Worm (Caenorhabditis elegans) whole organism, midembryonic: ENCODE data around the gene tofu-7.

ENCODE experiments used
- T22C8.4 ChIP-seq: fragments of 200-800 bp; sonication (Bioruptor generic); IDR thresholded peaks from 2 replicates; pipeline ENCODE4 v1.3.6; 2022; ENCODE audit warnings: missing genetic modification characterization, missing compliant biosample characterization
- cog-1 ChIP-seq: sonication (generic microtip); optimal IDR thresholded peaks from 2 replicates; lab custom pipeline; 2016; ENCODE audit warnings: missing genetic modification characterization, missing compliant biosample characterization
- flt-1 ChIP-seq: fragments of 200-800 bp; sonication (Bioruptor generic); IDR thresholded peaks from 2 replicates; pipeline ENCODE4 v1.3.6; 2022; ENCODE audit warnings: missing genetic modification characterization, missing compliant biosample characterization
- klf-2 ChIP-seq: fragments of 200-800 bp; sonication (Bioruptor generic); conservative IDR thresholded peaks from 2 replicates; pipeline ENCODE4 v1.3.6; 2022; ENCODE audit warnings: missing genetic modification reagents, missing genetic modification characterization, missing compliant biosample characterization
- med-1 ChIP-seq: sonication (generic microtip); optimal IDR thresholded peaks from 2 replicates; lab custom pipeline; 2017; ENCODE audit warnings: missing genetic modification characterization, mild to moderate bottlenecking, missing compliant biosample characterization, antibody characterized with exemption, missing genetic modification reagents; ENCODE audit not compliant: insufficient read depth
- ref-1 ChIP-seq: fragments of 200-800 bp; sonication (Bioruptor generic); conservative IDR thresholded peaks from 2 replicates; pipeline ENCODE4 v1.3.6; 2022; ENCODE audit warnings: missing genetic modification reagents, missing genetic modification characterization, missing compliant biosample characterization
- tab-1 ChIP-seq: fragments of 200-800 bp; sonication (Bioruptor generic); IDR thresholded peaks from 2 replicates; pipeline ENCODE4 v1.3.6; 2022; ENCODE audit warnings: missing genetic modification characterization, missing compliant biosample characterization
- ztf-23 ChIP-seq: fragments of 200-800 bp; sonication (Bioruptor generic); IDR thresholded peaks from 2 replicates; pipeline ENCODE4 v1.3.6; 2022; ENCODE audit warnings: missing genetic modification reagents, missing genetic modification characterization, missing compliant biosample characterization
- ztf-29 ChIP-seq: fragments of 200-800 bp; sonication (Bioruptor generic); IDR thresholded peaks from 2 replicates; pipeline ENCODE4 v1.3.6; 2022; ENCODE audit warnings: missing genetic modification reagents, missing genetic modification characterization, missing compliant biosample characterization

The tofu-7 gene

ce11 chrIII:7073801-7074386 is 10.9 kb downstream of the tofu-7 start, which contains the start of gene ZK418.5:
Gene ZK418.5, minus strand, starts transcription at chrIII:7073851.
- TF ChIP-seq ztf-29 (GFP tag; lab: Robert Waterston, UW) (no peak), tab-1 (no peak), ztf-23 (GFP tag; lab: Robert Waterston, UW) (no peak), klf-2 (no peak), T22C8.4 (GFP tag; lab: Robert Waterston, UW) (no peak)

- no peak for TF ChIP-seq ztf-29 (GFP tag; lab: Robert Waterston, UW)
- TF ChIP-seq klf-2, result no peak
Measured at ce11 chrIII:7072452-7072851, 12.4 kb downstream of the tofu-7 start, which contains the start of gene lin-37. Gene lin-37, minus strand, starts transcription at chrIII:7072552.

- no peak for TF ChIP-seq med-1 (GFP tag; lab: Kevin White, UChicago)
- no peak for TF ChIP-seq ztf-29 (GFP tag; lab: Robert Waterston, UW)
- no peak for TF ChIP-seq klf-2
- TF ChIP-seq ztf-23 (GFP tag; lab: Robert Waterston, UW), result no peak
- no peak for TF ChIP-seq cog-1 (tag; lab: Kevin White, UChicago)
- TF ChIP-seq tab-1, result no peak
- no peak for TF ChIP-seq T22C8.4 (GFP tag; lab: Robert Waterston, UW)
- TF ChIP-seq ref-1 (GFP tag; lab: Robert Waterston, UW), result no peak
- TF ChIP-seq flt-1 (GFP tag; lab: Robert Waterston, UW), result no peak
Measured at ce11 chrIII:7069981-7070380, 14.8 kb downstream of the tofu-7 start, which contains the start of gene tmem-17. Gene tmem-17, plus strand, starts transcription at chrIII:7070281.

- TF ChIP-seq cog-1 (tag; lab: Kevin White, UChicago), result no peak
- no peak for TF ChIP-seq ztf-23 (GFP tag; lab: Robert Waterston, UW)
- TF ChIP-seq klf-2, result no peak
- TF ChIP-seq ref-1 (GFP tag; lab: Robert Waterston, UW), result no peak
- TF ChIP-seq med-1 (GFP tag; lab: Kevin White, UChicago), result no peak
- no peak for TF ChIP-seq flt-1 (GFP tag; lab: Robert Waterston, UW)
Measured at ce11 chrIII:7068520-7069113, 16.2 kb downstream of the tofu-7 start, which contains the start of the genes ubc-18 and R01H2.8. Gene ubc-18, minus strand, starts transcription at chrIII:7068570. Gene R01H2.8, plus strand, starts transcription at chrIII:7069063.

ce11 chrIII:7067385-7067896 is 17.4 kb downstream of the tofu-7 start, which contains the start of gene ger-1:
Gene ger-1, minus strand, starts transcription at chrIII:7067477.
- TF ChIP-seq T22C8.4 (GFP tag; lab: Robert Waterston, UW) (no peak), ztf-29 (GFP tag; lab: Robert Waterston, UW) (no peak), klf-2 (no peak), ref-1 (GFP tag; lab: Robert Waterston, UW) (no peak), flt-1 (GFP tag; lab: Robert Waterston, UW) (no peak), med-1 (GFP tag; lab: Kevin White, UChicago) (no peak), cog-1 (tag; lab: Kevin White, UChicago) (no peak), tab-1 (no peak), ztf-23 (GFP tag; lab: Robert Waterston, UW) (no peak)

- TF ChIP-seq ztf-29 (GFP tag; lab: Robert Waterston, UW) (no peak), tab-1 (no peak), ztf-23 (GFP tag; lab: Robert Waterston, UW) (no peak), klf-2 (no peak), T22C8.4 (GFP tag; lab: Robert Waterston, UW) (no peak), flt-1 (GFP tag; lab: Robert Waterston, UW) (no peak), med-1 (GFP tag; lab: Kevin White, UChicago) (no peak), cog-1 (tag; lab: Kevin White, UChicago) (no peak), ref-1 (GFP tag; lab: Robert Waterston, UW) (no peak)
Measured at ce11 chrIII:7064185-7064584, 20.6 kb downstream of the tofu-7 start, which contains the start of gene R01H2.4. Gene R01H2.4, minus strand, starts transcription at chrIII:7064285.

ce11 chrIII:7063061-7063460 is 21.8 kb downstream of the tofu-7 start:
- no peak for TF ChIP-seq med-1 (GFP tag; lab: Kevin White, UChicago)
- TF ChIP-seq T22C8.4 (GFP tag; lab: Robert Waterston, UW), result no peak
- no peak for TF ChIP-seq ztf-23 (GFP tag; lab: Robert Waterston, UW)
- TF ChIP-seq klf-2, result no peak
- no peak for TF ChIP-seq ztf-29 (GFP tag; lab: Robert Waterston, UW)
- no peak for TF ChIP-seq tab-1
- TF ChIP-seq ref-1 (GFP tag; lab: Robert Waterston, UW), result no peak
- no peak for TF ChIP-seq flt-1 (GFP tag; lab: Robert Waterston, UW)
- TF ChIP-seq cog-1 (tag; lab: Kevin White, UChicago), result no peak

ce11 chrIII:7062580-7062979 is 22.2 kb downstream of the tofu-7 start, which contains the start of gene R01H2.1:
Gene R01H2.1, plus strand, starts transcription at chrIII:7062880.
- TF ChIP-seq klf-2 (no peak), cog-1 (tag; lab: Kevin White, UChicago) (no peak), ref-1 (GFP tag; lab: Robert Waterston, UW) (no peak), T22C8.4 (GFP tag; lab: Robert Waterston, UW) (no peak), tab-1 (no peak), flt-1 (GFP tag; lab: Robert Waterston, UW) (no peak), ztf-23 (GFP tag; lab: Robert Waterston, UW) (no peak), ztf-29 (GFP tag; lab: Robert Waterston, UW) (no peak), med-1 (GFP tag; lab: Kevin White, UChicago) (no peak)

- TF ChIP-seq ref-1 (GFP tag; lab: Robert Waterston, UW), result no peak
- no peak for TF ChIP-seq tab-1
- no peak for TF ChIP-seq ztf-29 (GFP tag; lab: Robert Waterston, UW)
- TF ChIP-seq klf-2, result no peak
- TF ChIP-seq med-1 (GFP tag; lab: Kevin White, UChicago), result no peak
- no peak for TF ChIP-seq cog-1 (tag; lab: Kevin White, UChicago)
- TF ChIP-seq ztf-23 (GFP tag; lab: Robert Waterston, UW), result no peak
Measured at ce11 chrIII:7060531-7061095, 24.2 kb downstream of the tofu-7 start, which contains the start of gene egg-2. Gene egg-2, minus strand, starts transcription at chrIII:7060583.
